Worm (Caenorhabditis elegans): Measurements from ENCODE around the gene srsx-17.

DNA sequence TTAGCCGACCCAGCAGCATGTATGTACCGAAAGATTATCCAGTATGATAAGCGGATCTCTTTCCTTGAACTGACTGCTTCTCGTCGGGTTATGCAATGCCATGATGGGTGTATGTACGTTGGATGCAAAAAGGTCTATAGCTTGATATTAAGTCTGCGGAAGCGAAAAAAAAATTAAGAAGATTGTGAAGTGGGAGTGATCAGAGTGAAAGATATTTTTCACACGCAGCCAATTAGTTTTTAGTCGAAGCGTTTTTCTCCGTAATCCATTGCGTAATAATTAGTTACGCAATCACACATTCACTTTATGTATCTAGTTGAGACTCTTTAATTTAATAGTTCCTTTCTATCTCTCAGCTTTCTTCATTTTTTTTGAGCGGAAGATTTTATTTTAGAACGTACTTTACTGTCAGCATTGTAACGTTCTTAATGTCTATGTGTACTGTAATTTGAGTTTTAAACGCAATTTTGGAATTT lies 22.3 kb downstream of the srsx-17 start:
- TF ChIP-seq lsy-2 (tag; optimal IDR thresholded peaks at IDR 0.05) (no peak), nhr-28 (tag; optimal IDR thresholded peaks at IDR 0.05) (no peak), elt-3 (tag; optimal IDR thresholded peaks at IDR 0.05) (no peak), nhr-77 (tag; optimal IDR thresholded peaks at IDR 0.05) (no peak), mef-2 (tag; optimal IDR thresholded peaks at IDR 0.05) (no peak), vab-15 (tag; optimal IDR thresholded peaks at IDR 0.05) (no peak)

Measured in whole organism, L1 larva.